Worm (Caenorhabditis elegans) whole organism, late embryonic: Measurements from ENCODE around the gene sart-3.
A peak's percentile ranks its signal among the peaks of the same experiment; 100 is the strongest.

ENCODE experiments used
- C38D4.7 ChIP-seq: fragments of 200-800 bp; sonication (Bioruptor generic); optimal IDR thresholded peaks from 2 replicates; lab custom pipeline; 2018; ENCODE audit warnings: mild to moderate bottlenecking, missing genetic modification characterization, moderate library complexity, missing compliant biosample characterization
- F13H6.1 ChIP-seq: sonication (generic microtip); optimal IDR thresholded peaks from 2 replicates; lab custom pipeline; 2016; ENCODE audit warnings: missing genetic modification characterization, missing compliant biosample characterization
- K09A11.1 ChIP-seq: sonication (generic microtip); optimal IDR thresholded peaks from 2 replicates; lab custom pipeline; 2017; ENCODE audit warnings: antibody characterized with exemption, mild to moderate bottlenecking, missing genetic modification characterization, missing compliant biosample characterization; ENCODE audit not compliant: insufficient read depth
- Y22D7AL.16 ChIP-seq: sonication (generic microtip); optimal IDR thresholded peaks from 2 replicates; lab custom pipeline; 2016; ENCODE audit warnings: missing genetic modification characterization, missing compliant biosample characterization
- ama-1 ChIP-seq: fragments of 150-350 bp; optimal IDR thresholded peaks from 2 replicates; lab custom pipeline; 2014
- ceh-14 ChIP-seq: sonication (generic microtip); optimal IDR thresholded peaks from 2 replicates; lab custom pipeline; 2016; ENCODE audit warnings: missing genotype, missing genetic modification characterization, missing compliant biosample characterization
- ceh-18 ChIP-seq: sonication (generic microtip); optimal IDR thresholded peaks from 2 replicates; lab custom pipeline; 2016; ENCODE audit warnings: missing genetic modification characterization, missing compliant biosample characterization
- ceh-19 ChIP-seq: fragments of 200-800 bp; sonication (Bioruptor generic); optimal IDR thresholded peaks from 2 replicates; lab custom pipeline; 2018; ENCODE audit warnings: mild to moderate bottlenecking, missing genetic modification characterization, missing compliant biosample characterization
- ceh-24 ChIP-seq: sonication (generic microtip); optimal IDR thresholded peaks from 2 replicates; lab custom pipeline; 2016; ENCODE audit warnings: mild to moderate bottlenecking, missing genetic modification characterization, missing compliant biosample characterization
- ceh-6 ChIP-seq: fragments of 200-800 bp; sonication (Bioruptor generic); optimal IDR thresholded peaks from 2 replicates; lab custom pipeline; 2018; ENCODE audit warnings: mild to moderate bottlenecking, missing genetic modification characterization, missing compliant biosample characterization
- ceh-9 ChIP-seq: sonication (generic microtip); optimal IDR thresholded peaks from 2 replicates; lab custom pipeline; 2016; ENCODE audit warnings: mild to moderate bottlenecking, missing genetic modification characterization, inconsistent platforms, missing compliant biosample characterization
- che-1 ChIP-seq: sonication (generic microtip); optimal IDR thresholded peaks from 2 replicates; lab custom pipeline; 2016; ENCODE audit warnings: mild to moderate bottlenecking, missing genetic modification characterization, missing compliant biosample characterization
- elt-2 ChIP-seq: sonication (generic microtip); optimal IDR thresholded peaks from 2 replicates; lab custom pipeline; 2016; ENCODE audit warnings: missing genetic modification reagents, missing genetic modification characterization, missing compliant biosample characterization
- elt-4 ChIP-seq: sonication (generic microtip); optimal IDR thresholded peaks from 2 replicates; lab custom pipeline; 2016; ENCODE audit warnings: missing genetic modification characterization, missing compliant biosample characterization
- ets-4 ChIP-seq: sonication (generic microtip); optimal IDR thresholded peaks from 2 replicates; lab custom pipeline; 2016; ENCODE audit warnings: missing genetic modification characterization, missing compliant biosample characterization
- eyg-1 ChIP-seq: sonication (generic microtip); optimal IDR thresholded peaks from 2 replicates; lab custom pipeline; 2016; ENCODE audit warnings: missing genotype, missing genetic modification characterization, missing compliant biosample characterization
- fax-1 ChIP-seq: sonication (generic microtip); optimal IDR thresholded peaks from 2 replicates; lab custom pipeline; 2016; ENCODE audit warnings: missing genotype, missing genetic modification characterization, missing compliant biosample characterization
- fkh-10 ChIP-seq: fragments of 150-350 bp; optimal IDR thresholded peaks from 2 replicates; lab custom pipeline; 2014; ENCODE audit warnings: missing biosample characterization, missing genetic modification reagents, missing genetic modification characterization
- gmeb-2 ChIP-seq: sonication (generic microtip); optimal IDR thresholded peaks from 2 replicates; lab custom pipeline; 2016; ENCODE audit warnings: missing genetic modification characterization, inconsistent platforms, missing compliant biosample characterization
- hlh-13 ChIP-seq: fragments of 200-800 bp; sonication (Bioruptor generic); optimal IDR thresholded peaks from 2 replicates; lab custom pipeline; 2018; ENCODE audit warnings: mild to moderate bottlenecking, missing genetic modification characterization, missing compliant biosample characterization
- hlh-15 ChIP-seq: sonication (generic microtip); optimal IDR thresholded peaks from 2 replicates; lab custom pipeline; 2016; ENCODE audit warnings: missing genetic modification characterization, missing compliant biosample characterization
- hlh-6 ChIP-seq: sonication (generic microtip); optimal IDR thresholded peaks from 2 replicates; lab custom pipeline; 2016; ENCODE audit warnings: missing genotype, missing genetic modification characterization, missing compliant biosample characterization
- nhr-11 ChIP-seq: fragments of 150-350 bp; optimal IDR thresholded peaks from 2 replicates; lab custom pipeline; 2014; ENCODE audit warnings: missing biosample characterization, missing genetic modification characterization
- nhr-232 ChIP-seq: sonication (generic microtip); optimal IDR thresholded peaks from 2 replicates; lab custom pipeline; 2016; ENCODE audit warnings: missing genetic modification characterization, missing compliant biosample characterization
- pat-9 ChIP-seq: fragments of 200-800 bp; sonication (Bioruptor generic); optimal IDR thresholded peaks from 2 replicates; lab custom pipeline; 2018; ENCODE audit warnings: mild to moderate bottlenecking, missing genetic modification characterization, moderate library complexity, missing compliant biosample characterization
- pqm-1 ChIP-seq: sonication (generic microtip); optimal IDR thresholded peaks from 2 replicates; lab custom pipeline; 2016; ENCODE audit warnings: missing genetic modification characterization, missing compliant biosample characterization
- pros-1 ChIP-seq: fragments of 150-350 bp; optimal IDR thresholded peaks from 2 replicates; lab custom pipeline; 2014; ENCODE audit warnings: missing biosample characterization, missing genetic modification reagents, missing genetic modification characterization
- sdc-2 ChIP-seq: sonication (generic microtip); optimal IDR thresholded peaks from 2 replicates; lab custom pipeline; 2016; ENCODE audit warnings: missing genotype, missing genetic modification characterization, missing compliant biosample characterization
- syd-9 ChIP-seq: sonication (generic microtip); optimal IDR thresholded peaks from 2 replicates; lab custom pipeline; 2016; ENCODE audit warnings: mild to moderate bottlenecking, missing genetic modification characterization, moderate library complexity, missing compliant biosample characterization
- ttx-3 ChIP-seq: sonication (generic microtip); optimal IDR thresholded peaks from 2 replicates; lab custom pipeline; 2016; ENCODE audit warnings: missing genetic modification reagents, missing genetic modification characterization, missing compliant biosample characterization
- unc-42 ChIP-seq: sonication (generic microtip); optimal IDR thresholded peaks from 2 replicates; lab custom pipeline; 2016; ENCODE audit warnings: missing genotype, missing genetic modification characterization, missing compliant biosample characterization
- unc-55 ChIP-seq: sonication (generic microtip); optimal IDR thresholded peaks from 2 replicates; lab custom pipeline; 2017; ENCODE audit warnings: missing biosample characterization, missing genetic modification reagents, missing genetic modification characterization
- ztf-16 ChIP-seq: sonication (generic microtip); optimal IDR thresholded peaks from 2 replicates; lab custom pipeline; 2017; ENCODE audit warnings: missing genetic modification characterization, missing compliant biosample characterization

sart-3 gene

ce11 chrIV:11353946-11354458 is 21.2 kb upstream of the sart-3 start, which contains the start of gene T01G1.2:
T01G1.2 (plus strand) TSS chrIV:11354408.
- peak; percentile 36 for TF ChIP-seq ceh-18 (tag; lab: Kevin White, UChicago)
- no peak for TF ChIP-seq ztf-16 (tag; lab: Kevin White, UChicago)
- TF ChIP-seq che-1 (tag; lab: Kevin White, UChicago): no peak
- TF ChIP-seq pros-1 (tag; lab: Kevin White, UChicago): no peak
- TF ChIP-seq ttx-3 (tag; lab: Kevin White, UChicago): no peak
- TF ChIP-seq F13H6.1: no peak
- no peak for TF ChIP-seq eyg-1 (tag; lab: Kevin White, UChicago)
- no peak for TF ChIP-seq hlh-15 (tag; lab: Kevin White, UChicago)
- TF ChIP-seq unc-55 (GFP tag; lab: Kevin White, UChicago): peak; percentile 67

DNA sequence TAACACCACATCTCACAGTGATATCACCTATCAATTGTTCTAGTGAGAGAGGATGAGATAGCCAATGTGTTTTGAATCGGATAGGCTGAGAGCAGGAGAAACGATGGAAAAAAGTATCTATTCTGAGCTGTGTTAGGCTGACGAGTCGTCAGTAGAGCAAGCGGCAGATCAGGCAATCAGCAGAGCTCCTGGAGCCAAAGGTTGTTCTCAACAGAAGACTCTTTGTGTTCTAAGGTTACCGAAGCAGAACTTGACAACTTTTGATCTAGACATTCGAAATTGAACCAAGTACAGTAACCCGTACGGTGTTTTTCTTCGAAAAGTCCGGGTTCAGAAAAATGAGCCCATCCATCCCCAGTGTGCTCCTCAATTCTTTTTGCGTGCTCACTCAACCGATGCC is 20.0 kb upstream of the sart-3 start:
- TF ChIP-seq fkh-10 (GFP tag; lab: Kevin White, UChicago): no peak
- no peak for TF ChIP-seq ztf-16 (tag; lab: Kevin White, UChicago)
- TF ChIP-seq pqm-1: no peak
- no peak for TF ChIP-seq unc-55 (GFP tag; lab: Kevin White, UChicago)
- TF ChIP-seq hlh-13 (GFP tag; lab: Kevin White, UChicago): no peak
- TF ChIP-seq sdc-2 (tag; lab: Kevin White, UChicago): no peak
- no peak for TF ChIP-seq Y22D7AL.16
- no peak for TF ChIP-seq pat-9 (tag; lab: Kevin White, UChicago)
- no peak for TF ChIP-seq C38D4.7
- TF ChIP-seq syd-9 (tag; lab: Kevin White, UChicago): no peak
- TF ChIP-seq hlh-6 (tag; lab: Kevin White, UChicago): no peak
- TF ChIP-seq elt-4 (tag; lab: Kevin White, UChicago): no peak
- no peak for TF ChIP-seq K09A11.1
- TF ChIP-seq, all 69 proteins: peak for 0

ce11 chrIV:11351563-11351962 is 18.8 kb upstream of the sart-3 start:
- TF ChIP-seq nhr-232 (tag; lab: Kevin White, UChicago): no peak
- no peak for TF ChIP-seq elt-2 (tag; lab: Kevin White, UChicago)
- no peak for TF ChIP-seq ceh-24 (tag; lab: Kevin White, UChicago)
- TF ChIP-seq unc-55 (GFP tag; lab: Kevin White, UChicago): no peak
- TF ChIP-seq ceh-9 (tag; lab: Kevin White, UChicago): no peak
- no peak for TF ChIP-seq ceh-6
- no peak for TF ChIP-seq nhr-11 (tag; lab: Kevin White, UChicago)
- no peak for TF ChIP-seq fkh-10 (GFP tag; lab: Kevin White, UChicago)
- no peak for TF ChIP-seq ceh-14 (tag; lab: Kevin White, UChicago)
- no peak for TF ChIP-seq elt-4 (tag; lab: Kevin White, UChicago)
- TF ChIP-seq fax-1 (tag; lab: Kevin White, UChicago): no peak
- TF ChIP-seq pros-1 (tag; lab: Kevin White, UChicago): no peak
- no peak for TF ChIP-seq ets-4 (tag; lab: Kevin White, UChicago)
- no peak for TF ChIP-seq ceh-19 (GFP tag; lab: Kevin White, UChicago)

- TF ChIP-seq C38D4.7: no peak
- TF ChIP-seq ceh-18 (tag; lab: Kevin White, UChicago): peak; percentile 52
- TF ChIP-seq fax-1 (tag; lab: Kevin White, UChicago): no peak
- no peak for TF ChIP-seq gmeb-2 (tag; lab: Kevin White, UChicago)
Measured at ce11 chrIV:11350809-11351208, 18.0 kb upstream of the sart-3 start.

DNA sequence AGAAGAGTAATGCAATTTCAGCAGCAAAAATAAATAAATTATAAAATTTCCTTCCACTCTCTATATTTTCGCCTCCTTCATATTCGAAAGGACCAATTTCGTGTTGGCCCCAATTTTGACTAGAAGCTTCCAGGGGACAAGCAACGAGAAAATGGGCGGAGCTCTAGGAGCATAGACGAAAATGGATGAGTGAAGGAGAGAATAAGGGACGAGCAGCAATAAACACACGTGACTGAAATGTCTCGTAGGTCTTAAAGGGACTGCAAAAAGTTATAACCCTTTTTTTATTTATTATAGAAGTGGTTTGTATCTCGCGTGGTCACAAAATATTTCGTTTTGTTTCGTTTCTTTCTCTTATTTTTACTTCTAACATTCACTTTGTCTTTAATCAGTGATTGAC is 17.0 kb upstream of the sart-3 start:
- peak; percentile 14 for TF ChIP-seq unc-42
- peak; percentile 22 for TF ChIP-seq ceh-14 (tag; lab: Kevin White, UChicago)
- TF ChIP-seq ama-1 (lab: Kevin White, UChicago): no peak
- TF ChIP-seq, all 69 proteins: peak for 2
